Worm (Caenorhabditis elegans): ENCODE results near the gene sco-1.

sco-1 gene

DNA sequence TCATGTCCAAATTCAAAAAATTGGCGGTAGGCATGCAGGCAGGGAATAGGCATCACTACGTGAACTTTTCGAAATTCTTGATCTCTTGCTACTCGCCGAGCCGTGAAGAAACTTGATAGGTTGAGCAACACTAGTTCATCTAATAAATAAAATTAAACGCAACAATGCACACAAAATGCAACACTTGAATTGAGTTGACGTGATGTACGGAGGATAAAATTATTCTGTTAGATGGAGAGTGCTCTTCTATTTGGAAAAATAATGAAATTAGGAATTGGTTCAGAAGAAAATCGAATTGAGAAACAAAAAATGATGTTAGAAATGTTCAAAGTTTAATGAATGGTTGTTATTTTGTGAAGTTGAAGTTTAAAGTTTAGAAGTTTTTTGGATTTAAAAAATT, 22.5 kb upstream of the sco-1 start:
- TF ChIP-seq ceh-9 (tag; optimal IDR thresholded peaks at IDR 0.05) (no peak), fkh-10 (GFP tag; optimal IDR thresholded peaks at IDR 0.05) (peak; percentile 9)

- TF ChIP-seq nhr-77 (tag; optimal IDR thresholded peaks at IDR 0.05) (no peak), snpc-4 (tag; optimal IDR thresholded peaks at IDR 0.05) (no peak), nhr-25 (tag; optimal IDR thresholded peaks at IDR 0.05) (no peak), hmg-11 (tag; optimal IDR thresholded peaks at IDR 0.05) (no peak), nhr-23 (tag; optimal IDR thresholded peaks at IDR 0.05) (no peak), nhr-237 (tag; optimal IDR thresholded peaks at IDR 0.05) (no peak), nhr-67 (tag; optimal IDR thresholded peaks at IDR 0.05) (no peak), elt-1 (tag; optimal IDR thresholded peaks at IDR 0.05) (no peak), nhr-28 (tag; optimal IDR thresholded peaks at IDR 0.05) (no peak), pqm-1 (tag; optimal IDR thresholded peaks at IDR 0.05) (no peak), lsy-12 (tag; optimal IDR thresholded peaks at IDR 0.05) (no peak), aly-2 (tag; optimal IDR thresholded peaks at IDR 0.05) (no peak)
Measured at ce11 chrII:4277639-4278038, 21.8 kb upstream of the sco-1 start.

ce11 chrII:4281743-4282142, 17.7 kb upstream of the sco-1 start, which contains the start of gene C01F1.5:
Gene C01F1.5, minus strand, starts transcription at chrII:4281845.
- no peak for TF ChIP-seq nhr-12 (tag; optimal IDR thresholded peaks at IDR 0.05)
- no peak for TF ChIP-seq elt-3 (tag; optimal IDR thresholded peaks at IDR 0.05)
- no peak for TF ChIP-seq lin-15B (tag; optimal IDR thresholded peaks at IDR 0.05)
- TF ChIP-seq nfya-1 (tag; optimal IDR thresholded peaks at IDR 0.05; ENCODE audit: insufficient read depth) = no peak
- TF ChIP-seq nhr-67 (tag; optimal IDR thresholded peaks at IDR 0.05) = no peak

ce11 chrII:4284305-4285193, 14.9 kb upstream of the sco-1 start:
- TF ChIP-seq nfya-1 (tag; optimal IDR thresholded peaks at IDR 0.05; ENCODE audit: insufficient read depth) (peak; percentile 88), fkh-2 (tag; optimal IDR thresholded peaks at IDR 0.05) (no peak)

ce11 chrII:4286921-4287320, 12.5 kb upstream of the sco-1 start:
- peak; percentile 89 for TF ChIP-seq nfya-1 (tag; optimal IDR thresholded peaks at IDR 0.05; ENCODE audit: insufficient read depth)
- TF ChIP-seq pqm-1 (tag; optimal IDR thresholded peaks at IDR 0.05) = no peak

DNA sequence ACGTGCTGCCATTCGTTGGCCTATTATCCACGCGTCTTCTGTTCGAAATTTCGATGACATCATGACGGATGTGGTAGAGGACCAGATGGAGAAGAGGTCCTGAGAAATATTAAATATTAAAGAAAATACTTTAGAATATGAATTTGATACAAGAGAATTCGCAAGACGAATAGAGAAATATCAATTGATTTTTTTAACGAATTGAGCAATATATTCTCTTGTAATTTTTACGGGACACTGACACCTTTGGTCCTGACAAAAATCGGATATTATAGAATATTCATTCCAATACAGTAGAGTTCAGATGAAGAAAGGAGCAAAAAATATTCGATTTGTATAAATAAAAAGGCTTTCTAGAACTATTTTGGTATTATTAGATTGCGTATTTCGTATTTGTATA, 11.3 kb upstream of the sco-1 start, which contains the start of gene C01F1.6:
Gene C01F1.6, minus strand, starts transcription at position 101 of the 400 bp plus-strand sequence.
- TF ChIP-seq sea-2 (GFP tag; optimal IDR thresholded peaks at IDR 0.05) (no peak), nhr-43 (tag; optimal IDR thresholded peaks at IDR 0.05; ENCODE audit: poor library complexity, severe bottlenecking) (no peak), unc-39 (tag; optimal IDR thresholded peaks at IDR 0.05) (no peak), nhr-11 (tag; optimal IDR thresholded peaks at IDR 0.05) (no peak), mdl-1 (tag; optimal IDR thresholded peaks at IDR 0.05) (no peak), tbx-2 (tag; optimal IDR thresholded peaks at IDR 0.05) (no peak), lsy-12 (tag; optimal IDR thresholded peaks at IDR 0.05) (no peak), pha-4 (tag; optimal IDR thresholded peaks at IDR 0.05) (no peak), ceh-82 (tag; optimal IDR thresholded peaks at IDR 0.05) (no peak), ceh-28 (tag; optimal IDR thresholded peaks at IDR 0.05) (no peak), zag-1 (tag; optimal IDR thresholded peaks at IDR 0.05) (no peak), fos-1 (tag; optimal IDR thresholded peaks at IDR 0.05) (no peak), nhr-12 (tag; optimal IDR thresholded peaks at IDR 0.05) (no peak), nhr-67 (tag; optimal IDR thresholded peaks at IDR 0.05) (no peak), jun-1 (tag; optimal IDR thresholded peaks at IDR 0.05) (no peak), lin-15B (tag; optimal IDR thresholded peaks at IDR 0.05) (no peak), egl-5 (tag; optimal IDR thresholded peaks at IDR 0.05) (no peak), nhr-76 (tag; optimal IDR thresholded peaks at IDR 0.05) (no peak)
